Fruit fly (Drosophila melanogaster): ENCODE results near the gene mtTFB1.

mtTFB1 gene

DNA sequence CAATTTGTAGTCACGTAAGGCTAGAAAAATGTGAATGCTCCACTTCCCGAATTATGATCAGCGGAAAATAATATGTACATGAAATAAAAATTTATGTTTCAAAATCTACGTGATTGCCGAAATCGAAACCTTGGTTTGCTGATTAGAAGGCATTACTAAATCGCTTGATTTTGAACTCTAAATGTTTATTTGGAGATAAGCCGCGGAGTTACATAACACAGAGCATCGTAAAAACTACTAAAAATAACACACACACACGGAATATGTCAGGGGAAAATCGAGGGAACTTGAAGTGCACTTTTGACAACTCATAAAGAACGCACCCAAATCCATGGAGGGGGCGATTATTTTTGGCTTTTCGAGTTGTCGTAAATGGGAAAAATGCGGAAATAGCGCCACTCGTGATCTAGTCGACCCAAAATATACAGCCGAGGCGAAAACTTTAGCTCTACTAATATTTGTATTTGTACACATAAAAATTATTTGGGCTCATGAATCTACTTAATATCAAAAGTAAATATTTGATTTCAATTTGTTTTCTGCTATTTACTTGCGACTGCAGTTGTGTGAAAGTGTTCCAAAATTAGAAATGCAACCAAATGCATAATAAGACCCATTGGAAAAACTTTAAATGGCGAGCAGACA, 3.8 kb upstream of the mtTFB1 start:
- TF ChIP-seq Jra (GFP tag; optimal IDR thresholded peaks at IDR 0.05) (no peak), lola (GFP tag; optimal IDR thresholded peaks at IDR 0.05) (no peak), OdsH (GFP tag; optimal IDR thresholded peaks at IDR 0.05) (no peak), fru (GFP tag; optimal IDR thresholded peaks at IDR 0.05) (no peak), woc (GFP tag; optimal IDR thresholded peaks at IDR 0.05) (no peak), ey (GFP tag; optimal IDR thresholded peaks at IDR 0.05) (no peak), jim (GFP tag; optimal IDR thresholded peaks at IDR 0.05) (no peak), sv (GFP tag; optimal IDR thresholded peaks at IDR 0.05) (no peak), Vsx2 (GFP tag; optimal IDR thresholded peaks at IDR 0.05; ENCODE audit: partially characterized antibody) (no peak), psq (GFP tag; optimal IDR thresholded peaks at IDR 0.05) (no peak), usp (GFP tag; optimal IDR thresholded peaks at IDR 0.05) (no peak), Mio (GFP tag; optimal IDR thresholded peaks at IDR 0.05) (no peak), sage (GFP tag; optimal IDR thresholded peaks at IDR 0.05) (no peak), Dif (GFP tag; optimal IDR thresholded peaks at IDR 0.05; ENCODE audit: partially characterized antibody) (no peak), Abd-B (GFP tag; optimal IDR thresholded peaks at IDR 0.05) (no peak), CG32264 (GFP tag; optimal IDR thresholded peaks at IDR 0.05) (no peak), foxo (GFP tag; optimal IDR thresholded peaks at IDR 0.05) (no peak), Hr83 (GFP tag; optimal IDR thresholded peaks at IDR 0.05; ENCODE audit: poor library complexity, severe bottlenecking) (no peak)

- peak; percentile 15 for TF ChIP-seq Jra (GFP tag; optimal IDR thresholded peaks at IDR 0.05)
- peak; percentile 63 for TF ChIP-seq Hr83 (GFP tag; optimal IDR thresholded peaks at IDR 0.05; ENCODE audit: poor library complexity, severe bottlenecking)
- no peak for TF ChIP-seq usp (GFP tag; optimal IDR thresholded peaks at IDR 0.05)
- TF ChIP-seq Hnf4 (GFP tag; optimal IDR thresholded peaks at IDR 0.05) = no peak
- TF ChIP-seq Myc (optimal IDR thresholded peaks at IDR 0.05) = peak; percentile 5
- TF ChIP-seq psq (GFP tag; optimal IDR thresholded peaks at IDR 0.05) = peak; percentile 57
- no peak for TF ChIP-seq HLH106 (tag; optimal IDR thresholded peaks at IDR 0.05)
- peak; percentile 32 for TF ChIP-seq Dif (GFP tag; optimal IDR thresholded peaks at IDR 0.05; ENCODE audit: partially characterized antibody)
- TF ChIP-seq Rel (GFP tag; optimal IDR thresholded peaks at IDR 0.05) = no peak
- TF ChIP-seq Rel (tag; optimal IDR thresholded peaks at IDR 0.05) = peak; percentile 61
- TF ChIP-seq dl (GFP tag; optimal IDR thresholded peaks at IDR 0.05; ENCODE audit: insufficient read depth in 1 of 2, partially characterized antibody in 2 of 2) = peak; percentile 26 to 50
Measured at dm6 chr3L:11707978-11708632, 674 bp upstream of the mtTFB1 start, which contains the start of gene CG11658. TSS of gene CG11658 (minus strand) at chr3L:11708553.

- peak; percentile 30 for TF ChIP-seq CG32264 (GFP tag; optimal IDR thresholded peaks at IDR 0.05)
- TF ChIP-seq tai (GFP tag; optimal IDR thresholded peaks at IDR 0.05) = peak; percentile 58
- peak; percentile 31 for TF ChIP-seq Jra (GFP tag; optimal IDR thresholded peaks at IDR 0.05)
- no peak for TF ChIP-seq Vsx2 (GFP tag; optimal IDR thresholded peaks at IDR 0.05; ENCODE audit: partially characterized antibody)
- TF ChIP-seq CG9705 (GFP tag; optimal IDR thresholded peaks at IDR 0.05) = no peak
- no peak for TF ChIP-seq Mio (GFP tag; optimal IDR thresholded peaks at IDR 0.05)
- peak; percentile 74 for TF ChIP-seq brk (GFP tag; optimal IDR thresholded peaks at IDR 0.05)
- TF ChIP-seq Dif (GFP tag; optimal IDR thresholded peaks at IDR 0.05; ENCODE audit: partially characterized antibody) = no peak
- TF ChIP-seq ey (GFP tag; optimal IDR thresholded peaks at IDR 0.05) = no peak
- TF ChIP-seq Hnf4 (GFP tag; optimal IDR thresholded peaks at IDR 0.05) = peak; percentile 71
- TF ChIP-seq br (GFP tag; optimal IDR thresholded peaks at IDR 0.05) = no peak
- TF ChIP-seq Rel (GFP tag; optimal IDR thresholded peaks at IDR 0.05) = no peak
- peak; percentile 21 for TF ChIP-seq Rel (tag; optimal IDR thresholded peaks at IDR 0.05)
- TF ChIP-seq fru (GFP tag; optimal IDR thresholded peaks at IDR 0.05) = peak; percentile 21
- peak; percentile 38 for TF ChIP-seq h (GFP tag; optimal IDR thresholded peaks at IDR 0.05)
- peak in 1 of 2 experiments; percentile 12 for TF ChIP-seq foxo (GFP tag; optimal IDR thresholded peaks at IDR 0.05)
- TF ChIP-seq HLH106 (tag; optimal IDR thresholded peaks at IDR 0.05) = no peak
Measured at dm6 chr3L:11711059-11711628, 2.4 kb downstream of the mtTFB1 start, which contains the start of gene crim. TSS of gene crim (minus strand) at chr3L:11711386.

- TF ChIP-seq Sp1 (GFP tag; optimal IDR thresholded peaks at IDR 0.05) = no peak
- TF ChIP-seq usp (GFP tag; optimal IDR thresholded peaks at IDR 0.05) = no peak
- no peak for TF ChIP-seq psq (GFP tag; optimal IDR thresholded peaks at IDR 0.05)
- TF ChIP-seq rgr (GFP tag; optimal IDR thresholded peaks at IDR 0.05) = no peak
- TF ChIP-seq Hr83 (GFP tag; optimal IDR thresholded peaks at IDR 0.05; ENCODE audit: poor library complexity, severe bottlenecking) = no peak
- TF ChIP-seq Abd-B (GFP tag; optimal IDR thresholded peaks at IDR 0.05) = no peak
- TF ChIP-seq CrebA (GFP tag; optimal IDR thresholded peaks at IDR 0.05; ENCODE audit: borderline replicate concordance) = no peak
- no peak for TF ChIP-seq OdsH (GFP tag; optimal IDR thresholded peaks at IDR 0.05)
- no peak for TF ChIP-seq woc (GFP tag; optimal IDR thresholded peaks at IDR 0.05)
- no peak for TF ChIP-seq jim (GFP tag; optimal IDR thresholded peaks at IDR 0.05)
- no peak for TF ChIP-seq dsf (GFP tag; optimal IDR thresholded peaks at IDR 0.05; ENCODE audit: borderline replicate concordance)
- no peak for TF ChIP-seq HLH106 (tag; optimal IDR thresholded peaks at IDR 0.05)
- TF ChIP-seq dmrt93B (GFP tag; optimal IDR thresholded peaks at IDR 0.05) = no peak
- TF ChIP-seq foxo (GFP tag; optimal IDR thresholded peaks at IDR 0.05) = no peak
- TF ChIP-seq Myc (optimal IDR thresholded peaks at IDR 0.05) = no peak
- no peak for TF ChIP-seq CG32264 (GFP tag; optimal IDR thresholded peaks at IDR 0.05)
- TF ChIP-seq CG9705 (GFP tag; optimal IDR thresholded peaks at IDR 0.05) = no peak
- no peak for TF ChIP-seq Mio (GFP tag; optimal IDR thresholded peaks at IDR 0.05)
- TF ChIP-seq h (GFP tag; optimal IDR thresholded peaks at IDR 0.05) = no peak
- no peak for TF ChIP-seq sage (GFP tag; optimal IDR thresholded peaks at IDR 0.05)
Measured at dm6 chr3L:11711789-11712188, 3.0 kb downstream of the mtTFB1 start.

All from whole organism, wandering third instar larva.